Fruit fly (Drosophila melanogaster): ENCODE data around the gene hth.

Gene hth

DNA sequence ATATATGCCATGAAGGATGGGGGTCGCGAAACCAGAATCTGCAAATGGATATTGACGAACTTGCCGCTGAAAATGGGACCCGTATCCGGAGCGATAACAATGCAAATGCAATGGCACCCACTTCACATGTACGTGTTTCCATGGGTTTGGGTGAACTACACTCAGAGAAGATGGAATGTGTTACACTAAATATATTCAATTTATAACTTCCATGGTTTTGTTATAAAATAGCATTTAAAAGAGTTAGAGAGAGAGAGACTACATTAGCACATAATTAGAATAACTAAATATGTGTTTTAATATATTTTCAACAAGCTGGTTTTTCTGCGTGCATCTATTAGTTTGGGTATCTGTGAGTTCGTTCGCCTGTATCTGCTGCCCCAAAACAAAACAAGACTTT, 11.1 kb downstream of the hth start (continued):
- TF ChIP-seq tap (tag; optimal IDR thresholded peaks at IDR 0.05): peak; percentile 14
- no peak for TF ChIP-seq pnt (GFP tag; optimal IDR thresholded peaks at IDR 0.05)
- TF ChIP-seq mld (GFP tag; IDR thresholded peaks at IDR 0.05; ENCODE audit: partially characterized antibody): no peak
- peak; percentile 32 for TF ChIP-seq Xbp1 (GFP tag; optimal IDR thresholded peaks at IDR 0.05)
- TF ChIP-seq CG9817 (tag; optimal IDR thresholded peaks at IDR 0.05): no peak
- peak; percentile 22; the same call in 1 of the 2 replicates for TF ChIP-seq wor (GFP tag; IDR thresholded peaks at IDR 0.05)
- no peak for TF ChIP-seq odd (GFP tag; optimal IDR thresholded peaks at IDR 0.05)
- TF ChIP-seq bcd (GFP tag; optimal IDR thresholded peaks at IDR 0.05): peak; percentile 6
- TF ChIP-seq CG8944 (GFP tag; optimal IDR thresholded peaks at IDR 0.05): no peak
- TF ChIP-seq lmd (GFP tag; IDR thresholded peaks at IDR 0.05): peak; percentile 57; the same call in 1 of the 2 replicates
- TF ChIP-seq CG13894 (tag; optimal IDR thresholded peaks at IDR 0.05): no peak
- no peak for TF ChIP-seq ap (GFP tag; IDR thresholded peaks at IDR 0.05)
- TF ChIP-seq cwo (GFP tag; optimal IDR thresholded peaks at IDR 0.05): no peak
- TF ChIP-seq CG9609 (GFP tag; optimal IDR thresholded peaks at IDR 0.05): no peak
- TF ChIP-seq dati (GFP tag; IDR thresholded peaks at IDR 0.05): peak; percentile 19; the same call in 1 of the 2 replicates
- no peak for TF ChIP-seq CG2202 (tag; optimal IDR thresholded peaks at IDR 0.05)
- TF ChIP-seq BtbVII (GFP tag; optimal IDR thresholded peaks at IDR 0.05): no peak
- no peak for TF ChIP-seq Lpt (GFP tag; optimal IDR thresholded peaks at IDR 0.05)
- TF ChIP-seq CG12236 (GFP tag; optimal IDR thresholded peaks at IDR 0.05): no peak
- TF ChIP-seq Bdp1 (GFP tag; optimal IDR thresholded peaks at IDR 0.05): no peak
- TF ChIP-seq dmrt11E (tag; optimal IDR thresholded peaks at IDR 0.05): peak; percentile 80
- peak; percentile 74 for TF ChIP-seq CG18262 (tag; optimal IDR thresholded peaks at IDR 0.05)
- no peak for TF ChIP-seq Stat92E (GFP tag; optimal IDR thresholded peaks at IDR 0.05)
- no peak for TF ChIP-seq CkIIα-i1 (GFP tag; IDR thresholded peaks at IDR 0.05)
- TF ChIP-seq hth (optimal IDR thresholded peaks at IDR 0.05): no peak
- TF ChIP-seq Trl (optimal IDR thresholded peaks at IDR 0.05): no peak
- peak; percentile 30 for TF ChIP-seq Trl (GFP tag; optimal IDR thresholded peaks at IDR 0.05)
- no peak for TF ChIP-seq wdn (GFP tag; IDR thresholded peaks at IDR 0.05)
- peak; percentile 60; the same call in 2 of the 3 replicates for TF ChIP-seq otp (GFP tag; IDR thresholded peaks at IDR 0.05)
- TF ChIP-seq CG16813 (GFP tag; IDR thresholded peaks at IDR 0.05; ENCODE audit: partially characterized antibody): no peak
- TF ChIP-seq cad (GFP tag; optimal IDR thresholded peaks at IDR 0.05): no peak
- TF ChIP-seq CG30431 (GFP tag; optimal IDR thresholded peaks at IDR 0.05): peak; percentile 14
- no peak for TF ChIP-seq fd64A (GFP tag; optimal IDR thresholded peaks at IDR 0.05)
- no peak for TF ChIP-seq CG8478 (optimal IDR thresholded peaks at IDR 0.05)
- no peak for TF ChIP-seq bowl (GFP tag; IDR thresholded peaks at IDR 0.05)
- no peak for TF ChIP-seq CG1832 (GFP tag; optimal IDR thresholded peaks at IDR 0.05)
- no peak for TF ChIP-seq Ets97D (GFP tag; optimal IDR thresholded peaks at IDR 0.05)
- TF ChIP-seq Bgb (GFP tag; IDR thresholded peaks at IDR 0.05; ENCODE audit: partially characterized antibody): no peak
- peak; percentile 57 for TF ChIP-seq trem (tag; optimal IDR thresholded peaks at IDR 0.05)
- peak; percentile 45 for TF ChIP-seq CG7839 (tag; optimal IDR thresholded peaks at IDR 0.05)
- no peak for TF ChIP-seq salm (tag; optimal IDR thresholded peaks at IDR 0.05)
- no peak for TF ChIP-seq jigr1 (GFP tag; IDR thresholded peaks at IDR 0.05)
- peak; percentile 50 for TF ChIP-seq unpg (GFP tag; optimal IDR thresholded peaks at IDR 0.05)
- no peak for TF ChIP-seq nau (GFP tag; optimal IDR thresholded peaks at IDR 0.05)
- peak; percentile 23 for TF ChIP-seq Atf3 (GFP tag; optimal IDR thresholded peaks at IDR 0.05)
- TF ChIP-seq MESR4 (GFP tag; optimal IDR thresholded peaks at IDR 0.05): no peak
- TF ChIP-seq Bteb2 (GFP tag; optimal IDR thresholded peaks at IDR 0.05): no peak
- TF ChIP-seq Nf-YA (GFP tag; IDR thresholded peaks at IDR 0.05): no peak
- TF ChIP-seq BEAF-32 (GFP tag; optimal IDR thresholded peaks at IDR 0.05): no peak
- peak; percentile 40 for TF ChIP-seq Ssrp (tag; optimal IDR thresholded peaks at IDR 0.05)
- peak; percentile 59 for TF ChIP-seq nmo (GFP tag; optimal IDR thresholded peaks at IDR 0.05)
- no peak for TF ChIP-seq Tbp (GFP tag; optimal IDR thresholded peaks at IDR 0.05)
- TF ChIP-seq yki (optimal IDR thresholded peaks at IDR 0.05): no peak

All from whole organism, embryonic.